Worm (Caenorhabditis elegans) whole organism, L4 larva: ENCODE measurements around the gene F49E12.12.

Experiments
- F37D6.2 ChIP-seq: sonication (generic microtip); optimal IDR thresholded peaks from 2 replicates; lab custom pipeline; 2016; ENCODE audit warnings: mild to moderate bottlenecking, missing genetic modification characterization, missing compliant biosample characterization
- T20F7.1 ChIP-seq: fragments of 200-800 bp; sonication (Bioruptor generic); optimal IDR thresholded peaks from 2 replicates; lab custom pipeline; 2018; ENCODE audit warnings: mild to moderate bottlenecking, missing genetic modification characterization, missing compliant biosample characterization
- aha-1 ChIP-seq: fragments of 150-350 bp; peaks from one replicate; lab custom pipeline; 2014; ENCODE audit warnings: missing biosample characterization, missing genetic modification characterization
- ceh-28 ChIP-seq: fragments of 150-350 bp; optimal IDR thresholded peaks from 2 replicates; lab custom pipeline; 2014; ENCODE audit warnings: missing biosample characterization, missing genetic modification reagents, missing genetic modification characterization
- cey-2 ChIP-seq: sonication (generic microtip); optimal IDR thresholded peaks from 3 replicates; lab custom pipeline; 2017; ENCODE audit warnings: missing genetic modification characterization, mild to moderate bottlenecking, missing compliant biosample characterization, antibody characterized with exemption, borderline replicate concordance; ENCODE audit not compliant: insufficient read depth
- daf-16 ChIP-seq, 3 experiments: sonication (generic microtip); optimal IDR thresholded peaks; 2 replicates each; lab custom pipeline; 2016 to 2017; ENCODE audit warnings: missing genetic modification characterization in 3 of 3, missing genetic modification reagents in 3 of 3, mild to moderate bottlenecking in 2 of 3, missing compliant biosample characterization in 2 of 3, missing biosample characterization in 1 of 3, moderate library complexity in 1 of 3
- dmd-6 ChIP-seq: fragments of 200-800 bp; sonication (Bioruptor generic); IDR thresholded peaks from 2 replicates; pipeline ENCODE4 v1.3.6; 2022; ENCODE audit warnings: missing genetic modification reagents, missing genetic modification characterization, missing compliant biosample characterization
- dmd-9 ChIP-seq: fragments of 200-800 bp; sonication (Bioruptor generic); IDR thresholded peaks from 2 replicates; pipeline ENCODE4 v1.3.6; 2022; ENCODE audit warnings: missing genetic modification reagents, missing genetic modification characterization, missing compliant biosample characterization
- dve-1 ChIP-seq: sonication (generic microtip); optimal IDR thresholded peaks from 2 replicates; lab custom pipeline; 2017; ENCODE audit warnings: antibody characterized with exemption, mild to moderate bottlenecking, missing genetic modification characterization, missing compliant biosample characterization; ENCODE audit not compliant: insufficient read depth
- egl-27 ChIP-seq: sonication (generic microtip); optimal IDR thresholded peaks from 3 replicates; lab custom pipeline; 2017; ENCODE audit warnings: missing biosample characterization, missing genetic modification reagents, missing genetic modification characterization
- egl-43 ChIP-seq: fragments of 200-800 bp; sonication (Bioruptor generic); IDR thresholded peaks from 2 replicates; pipeline ENCODE4 v1.3.6; 2022; ENCODE audit warnings: missing genetic modification reagents, missing genetic modification characterization, missing compliant biosample characterization
- gei-8 ChIP-seq: fragments of 200-800 bp; sonication (Bioruptor generic); optimal IDR thresholded peaks from 2 replicates; lab custom pipeline; 2018; ENCODE audit warnings: mild to moderate bottlenecking, missing genetic modification characterization, missing compliant biosample characterization
- hif-1 ChIP-seq, 2 experiments: sonication (generic microtip); optimal IDR thresholded peaks; 2 replicates each; lab custom pipeline; 2016 to 2017; ENCODE audit warnings: missing compliant biosample characterization in 2 of 2, missing genetic modification characterization in 2 of 2, missing genetic modification reagents in 2 of 2, missing genotype in 2 of 2, mild to moderate bottlenecking in 1 of 2
- hlh-11 ChIP-seq: fragments of 200-800 bp; sonication (Bioruptor generic); optimal IDR thresholded peaks from 2 replicates; lab custom pipeline; 2018; ENCODE audit warnings: mild to moderate bottlenecking, missing genetic modification characterization, missing compliant biosample characterization
- hlh-30 ChIP-seq: sonication (generic microtip); optimal IDR thresholded peaks from 2 replicates; lab custom pipeline; 2017; ENCODE audit warnings: antibody characterized with exemption, mild to moderate bottlenecking, missing genetic modification characterization, missing compliant biosample characterization; ENCODE audit not compliant: insufficient read depth
- lin-1 ChIP-seq: fragments of 200-800 bp; sonication (Bioruptor generic); IDR thresholded peaks from 2 replicates; pipeline ENCODE4 v1.3.6; 2022; ENCODE audit warnings: missing genetic modification reagents, missing genetic modification characterization, missing compliant biosample characterization
- lin-13 ChIP-seq: fragments of 150-350 bp; optimal IDR thresholded peaks from 2 replicates; lab custom pipeline; 2014; ENCODE audit warnings: missing biosample characterization, missing genetic modification reagents, missing genetic modification characterization
- lir-3 ChIP-seq: sonication (generic microtip); optimal IDR thresholded peaks from 2 replicates; lab custom pipeline; 2016; ENCODE audit warnings: mild to moderate bottlenecking, missing genetic modification characterization, missing compliant biosample characterization
- lsy-2 ChIP-seq, 2 experiments: fragments of 150-350 bp in 1 of 2; sonication (generic microtip) in 1 of 2; optimal IDR thresholded peaks; 2 replicates each; lab custom pipeline; 2014 to 2017; ENCODE audit warnings: missing biosample characterization in 2 of 2, missing genetic modification characterization in 2 of 2
- madf-9 ChIP-seq: fragments of 200-800 bp; sonication (Bioruptor generic); conservative IDR thresholded peaks from 2 replicates; pipeline ENCODE4 v1.3.6; 2022; ENCODE audit warnings: missing genetic modification reagents, missing genetic modification characterization, missing compliant biosample characterization
- mdl-1 ChIP-seq, 2 experiments: fragments of 150-350 bp in 1 of 2; sonication (generic microtip) in 1 of 2; optimal IDR thresholded peaks; 2 replicates each; lab custom pipeline; 2014 to 2017; ENCODE audit warnings: missing biosample characterization in 2 of 2, missing genetic modification characterization in 2 of 2
- mes-2 ChIP-seq: sonication (generic microtip); optimal IDR thresholded peaks from 2 replicates; lab custom pipeline; 2016; ENCODE audit warnings: missing genotype, mild to moderate bottlenecking, missing genetic modification characterization, missing compliant biosample characterization; ENCODE audit not compliant: poor library complexity, severe bottlenecking
- mxl-3 ChIP-seq: fragments of 200-800 bp; sonication (Bioruptor generic); optimal IDR thresholded peaks from 2 replicates; lab custom pipeline; 2018; ENCODE audit warnings: mild to moderate bottlenecking, missing genetic modification characterization, missing compliant biosample characterization
- nhr-10 ChIP-seq: fragments of 150-350 bp; optimal IDR thresholded peaks from 2 replicates; lab custom pipeline; 2014; ENCODE audit warnings: missing biosample characterization, missing genetic modification characterization
- nhr-102 ChIP-seq: sonication (generic microtip); optimal IDR thresholded peaks from 2 replicates; lab custom pipeline; 2016; ENCODE audit warnings: mild to moderate bottlenecking, missing genetic modification characterization, moderate library complexity, missing compliant biosample characterization
- nhr-28 ChIP-seq: fragments of 150-350 bp; optimal IDR thresholded peaks from 2 replicates; lab custom pipeline; 2014; ENCODE audit warnings: missing biosample characterization, missing genetic modification characterization
- nhr-41 ChIP-seq: fragments of 200-800 bp; sonication (Bioruptor generic); IDR thresholded peaks from 2 replicates; pipeline ENCODE4 v1.3.6; 2022; ENCODE audit warnings: missing genetic modification reagents, missing genetic modification characterization, missing compliant biosample characterization
- nhr-42 ChIP-seq: fragments of 200-800 bp; sonication (Bioruptor generic); IDR thresholded peaks from 2 replicates; pipeline ENCODE4 v1.3.6; 2022; ENCODE audit warnings: missing genetic modification characterization, missing compliant biosample characterization
- nhr-48 ChIP-seq: sonication (generic microtip); optimal IDR thresholded peaks from 2 replicates; lab custom pipeline; 2016; ENCODE audit warnings: mild to moderate bottlenecking, missing genetic modification characterization, missing compliant biosample characterization
- nhr-77 ChIP-seq: fragments of 150-350 bp; optimal IDR thresholded peaks from 2 replicates; lab custom pipeline; 2014; ENCODE audit warnings: missing biosample characterization, missing genetic modification characterization
- pha-4 ChIP-seq, 2 experiments: fragments of 150-350 bp in 1 of 2; fragments of 200-800 bp in 1 of 2; sonication (Bioruptor generic) in 1 of 2; IDR thresholded peaks in 1 of 2; optimal IDR thresholded peaks in 1 of 2; 2 replicates each; pipeline versions ENCODE4 v1.3.6 to Lab custom; 2014 to 2022; ENCODE audit warnings: missing genetic modification characterization in 2 of 2, missing genetic modification reagents in 2 of 2, missing biosample characterization in 1 of 2, missing compliant biosample characterization in 1 of 2
- php-3 ChIP-seq: fragments of 200-800 bp; sonication (Bioruptor generic); IDR thresholded peaks from 2 replicates; pipeline ENCODE4 v1.3.6; 2022; ENCODE audit warnings: missing genetic modification reagents, missing genetic modification characterization, missing compliant biosample characterization
- pqm-1 ChIP-seq: sonication (generic microtip); optimal IDR thresholded peaks from 2 replicates; lab custom pipeline; 2017; ENCODE audit warnings: missing biosample characterization, missing genetic modification characterization
- saeg-2 ChIP-seq: fragments of 200-800 bp; sonication (Bioruptor generic); IDR thresholded peaks from 2 replicates; pipeline ENCODE4 v1.3.6; 2022; ENCODE audit warnings: missing genetic modification reagents, missing genetic modification characterization, missing compliant biosample characterization
- snpc-1.2 ChIP-seq: fragments of 200-800 bp; sonication (Bioruptor generic); IDR thresholded peaks from 2 replicates; pipeline ENCODE4 v1.3.6; 2022; ENCODE audit warnings: missing genetic modification reagents, missing genetic modification characterization, missing compliant biosample characterization
- spr-3 ChIP-seq: fragments of 200-800 bp; sonication (Bioruptor generic); optimal IDR thresholded peaks from 2 replicates; lab custom pipeline; 2018; ENCODE audit warnings: mild to moderate bottlenecking, missing genetic modification characterization, missing compliant biosample characterization
- tra-1 ChIP-seq: fragments of 200-800 bp; sonication (Bioruptor generic); IDR thresholded peaks from 2 replicates; pipeline ENCODE4 v1.3.6; 2022; ENCODE audit warnings: missing genetic modification reagents, missing genetic modification characterization, missing compliant biosample characterization
- unc-62 ChIP-seq, 3 experiments: fragments of 150-350 bp in 1 of 3; sonication (generic microtip); optimal IDR thresholded peaks in 2 of 3; peaks in 1 of 3; 1 replicate in 1 of 3; 2 replicates in 2 of 3; lab custom pipeline; 2014 to 2017; ENCODE audit warnings: missing biosample characterization in 3 of 3, missing genetic modification characterization in 3 of 3, missing genetic modification reagents in 3 of 3, missing genotype in 1 of 3
- zip-2 ChIP-seq: fragments of 150-350 bp; optimal IDR thresholded peaks from 2 replicates; lab custom pipeline; 2014; ENCODE audit warnings: missing biosample characterization, missing genetic modification characterization

Gene F49E12.12

DNA sequence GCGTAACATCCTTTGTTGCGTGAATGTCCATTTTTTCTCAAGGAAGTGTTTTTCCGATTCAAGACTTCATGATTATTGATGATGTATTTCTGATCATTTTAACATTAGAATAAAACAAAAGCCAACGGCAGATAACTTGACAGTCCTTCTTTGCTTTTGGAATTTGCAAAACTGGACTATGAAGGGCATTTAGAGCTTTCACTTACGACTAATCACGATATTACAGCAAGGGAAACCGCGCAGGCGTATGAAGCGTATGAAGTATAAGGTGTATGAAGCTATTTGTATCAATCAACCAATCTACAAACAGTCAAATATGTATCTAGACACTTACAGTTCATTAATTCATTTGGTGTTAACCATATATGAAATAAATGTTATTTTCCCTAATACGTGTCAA, 3.6 kb upstream of the F49E12.12 start:
- TF ChIP-seq snpc-1.2 (GFP tag; lab: Robert Waterston, UW) (no peak), nhr-42 (GFP tag; lab: Robert Waterston, UW) (no peak), unc-62 (GFP tag; optimal IDR thresholded peaks at IDR 0.05 in 1 of 2; lab: Kevin White, UChicago) (peak in 1 of 2 experiments; percentile 94), unc-62 (tag; optimal IDR thresholded peaks at IDR 0.05; lab: Kevin White, UChicago) (no peak)

DNA sequence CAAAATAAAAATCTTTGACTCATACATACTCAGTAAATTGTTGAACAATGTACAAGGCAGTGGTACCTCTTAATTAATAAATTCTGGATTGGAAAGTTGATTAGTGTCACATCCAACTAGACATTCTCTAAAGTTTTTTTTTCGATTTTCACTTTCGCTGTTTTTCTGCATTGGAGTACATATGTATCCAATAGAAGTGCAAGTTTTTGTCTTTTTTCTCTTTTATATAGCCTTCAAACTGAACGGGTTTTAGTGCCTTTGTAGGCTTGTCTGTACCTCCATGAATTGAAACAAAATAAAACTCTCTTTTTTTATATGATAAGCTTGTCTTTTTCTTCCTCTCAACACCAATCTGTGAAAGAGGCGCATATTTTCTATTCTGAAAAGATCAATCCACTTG, 1.1 kb upstream of the F49E12.12 start:
- no peak for TF ChIP-seq madf-9
- no peak for TF ChIP-seq F37D6.2 (tag; lab: Kevin White, UChicago)
- no peak for TF ChIP-seq mes-2
- TF ChIP-seq mdl-1 (tag; optimal IDR thresholded peaks at IDR 0.05; lab: Kevin White, UChicago): peak in 1 of 2 experiments; percentile 17
- TF ChIP-seq nhr-48: peak; percentile 85
- peak; percentile 1 for TF ChIP-seq hlh-11 (tag; lab: Kevin White, UChicago)
- TF ChIP-seq nhr-28: peak; percentile 44
- TF ChIP-seq, all 104 proteins: peak for 4

DNA sequence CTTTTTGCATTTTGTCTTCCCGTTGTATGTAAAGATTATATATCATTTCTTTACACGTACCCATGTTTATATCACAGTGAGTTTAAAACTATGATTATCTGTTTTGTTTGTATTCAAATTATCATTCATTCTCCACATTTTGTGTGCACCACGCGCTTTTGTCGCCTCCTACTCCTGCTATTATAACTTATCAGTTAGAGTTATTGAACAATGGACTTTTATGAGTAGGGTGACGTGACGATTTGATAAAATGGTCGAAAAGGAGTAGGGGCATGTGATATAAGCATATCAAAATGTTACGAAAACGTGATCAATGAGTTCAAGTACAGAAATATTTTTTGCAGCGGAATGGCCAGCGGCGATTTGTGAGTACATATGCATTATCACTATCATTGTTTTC, 1.6 kb downstream of the F49E12.12 start:
- TF ChIP-seq dve-1 (tag; lab: Kevin White, UChicago): peak; percentile 98
- peak; percentile 94 for TF ChIP-seq php-3 (GFP tag; lab: Robert Waterston, UW)
- peak; percentile 61 for TF ChIP-seq mxl-3 (GFP tag; lab: Kevin White, UChicago)
- no peak for TF ChIP-seq spr-3 (GFP tag; lab: Kevin White, UChicago)
- peak; percentile 95 for TF ChIP-seq hlh-11 (tag; lab: Kevin White, UChicago)
- peak in 1 of 2 experiments; percentile 83 for TF ChIP-seq hif-1 (tag; optimal IDR thresholded peaks at IDR 0.05; lab: Kevin White, UChicago)
- peak; percentile 41; the same call in 1 of the 2 replicates for TF ChIP-seq pha-4 (GFP tag; IDR thresholded peaks at IDR 0.05; lab: Robert Waterston, UW)
- TF ChIP-seq pha-4 (tag; optimal IDR thresholded peaks at IDR 0.05; lab: Kevin White, UChicago): no peak
- peak in 1 of 2 experiments; percentile 45 for TF ChIP-seq daf-16 (GFP tag; optimal IDR thresholded peaks at IDR 0.05; lab: Kevin White, UChicago)
- peak; percentile 90 for TF ChIP-seq daf-16 (tag; optimal IDR thresholded peaks at IDR 0.05; lab: Kevin White, UChicago)
- no peak for TF ChIP-seq lir-3 (tag; lab: Kevin White, UChicago)
- TF ChIP-seq nhr-10: peak; percentile 59
- no peak for TF ChIP-seq lin-13 (GFP tag; lab: Kevin White, UChicago)
- no peak for TF ChIP-seq egl-43 (GFP tag; lab: Robert Waterston, UW)
- peak in 1 of 2 experiments; percentile 85 for TF ChIP-seq mdl-1 (tag; optimal IDR thresholded peaks at IDR 0.05; lab: Kevin White, UChicago)
- peak; percentile 51 for TF ChIP-seq T20F7.1 (GFP tag; lab: Kevin White, UChicago)
- peak; percentile 95 for TF ChIP-seq nhr-77 (tag; lab: Kevin White, UChicago)
- peak; percentile 74 for TF ChIP-seq hlh-30
- no peak for TF ChIP-seq snpc-1.2 (GFP tag; lab: Robert Waterston, UW)
- TF ChIP-seq tra-1 (GFP tag; lab: Robert Waterston, UW): peak; percentile 52; the same call in 1 of the 2 replicates
- peak in 1 of 2 experiments; percentile 45 for TF ChIP-seq unc-62 (GFP tag; optimal IDR thresholded peaks at IDR 0.05 in 1 of 2; lab: Kevin White, UChicago)
- no peak for TF ChIP-seq unc-62 (tag; optimal IDR thresholded peaks at IDR 0.05; lab: Kevin White, UChicago)
- no peak for TF ChIP-seq ceh-28 (tag; lab: Kevin White, UChicago)
- peak; percentile 71 for TF ChIP-seq aha-1 (tag; lab: Kevin White, UChicago)
- TF ChIP-seq dmd-6: peak; percentile 96
- peak; percentile 97 for TF ChIP-seq nhr-28
- no peak for TF ChIP-seq dmd-9 (GFP tag; lab: Robert Waterston, UW)
- peak; percentile 81 for TF ChIP-seq nhr-102 (tag; lab: Kevin White, UChicago)
- no peak for TF ChIP-seq egl-27 (tag; lab: Kevin White, UChicago)
- peak; percentile 5 for TF ChIP-seq gei-8 (GFP tag; lab: Kevin White, UChicago)
- TF ChIP-seq nhr-48: peak; percentile 87
- TF ChIP-seq cey-2 (tag; lab: Kevin White, UChicago): peak; percentile 21
- TF ChIP-seq lin-1 (GFP tag; lab: Robert Waterston, UW): peak; percentile 87
- TF ChIP-seq zip-2 (tag; lab: Kevin White, UChicago): peak; percentile 2
- no peak; the same call in 1 of the 2 replicates for TF ChIP-seq nhr-41 (GFP tag; lab: Robert Waterston, UW)
- TF ChIP-seq pqm-1: peak; percentile 96
- TF ChIP-seq mes-2: no peak
- TF ChIP-seq saeg-2 (GFP tag; lab: Robert Waterston, UW): 0 out of 2 replicates have a peak, but pooled peaks have one; percentile 62
- peak in 1 of 2 experiments; percentile 68 for TF ChIP-seq lsy-2 (tag; optimal IDR thresholded peaks at IDR 0.05; lab: Kevin White, UChicago)
